Fruit fly (Drosophila melanogaster): Measurements from ENCODE around the gene msk.

Gene msk

dm6 chr3L:8155324-8155723, 39.3 kb downstream of the msk start:
- TF ChIP-seq Eip93F (GFP tag; optimal IDR thresholded peaks at IDR 0.05) (no peak), CG8632 (GFP tag; optimal IDR thresholded peaks at IDR 0.05) (no peak), fkh (GFP tag; optimal IDR thresholded peaks at IDR 0.05) (no peak), Sox15 (GFP tag; optimal IDR thresholded peaks at IDR 0.05) (no peak), Eip75B (GFP tag; optimal IDR thresholded peaks at IDR 0.05) (no peak)

- TF ChIP-seq CG10631 (GFP tag; optimal IDR thresholded peaks at IDR 0.05), result no peak
- TF ChIP-seq CG6276 (GFP tag; optimal IDR thresholded peaks at IDR 0.05), result peak; percentile 36
- TF ChIP-seq Sox15 (GFP tag; optimal IDR thresholded peaks at IDR 0.05), result no peak
- TF ChIP-seq lz (GFP tag; optimal IDR thresholded peaks at IDR 0.05), result peak; percentile 23
- TF ChIP-seq CG34406 (GFP tag; optimal IDR thresholded peaks at IDR 0.05), result peak; percentile 45
- TF ChIP-seq CG8319 (GFP tag; optimal IDR thresholded peaks at IDR 0.05), result no peak
- TF ChIP-seq CG6792 (GFP tag; optimal IDR thresholded peaks at IDR 0.05), result no peak
- no peak for TF ChIP-seq CG1621 (tag; optimal IDR thresholded peaks at IDR 0.05)
- peak; percentile 22 for TF ChIP-seq CG32006 (GFP tag; optimal IDR thresholded peaks at IDR 0.05)
- TF ChIP-seq vri (GFP tag; optimal IDR thresholded peaks at IDR 0.05), result no peak
- no peak for TF ChIP-seq CG4318 (GFP tag; optimal IDR thresholded peaks at IDR 0.05)
- peak; percentile 78 for TF ChIP-seq Eip78C (GFP tag)
- TF ChIP-seq OdsH (GFP tag; optimal IDR thresholded peaks at IDR 0.05), result peak; percentile 17
- TF ChIP-seq Hr4 (GFP tag; optimal IDR thresholded peaks at IDR 0.05), result peak; percentile 15
- TF ChIP-seq Smox (GFP tag; optimal IDR thresholded peaks at IDR 0.05), result peak; percentile 12
- TF ChIP-seq CG11762 (GFP tag; optimal IDR thresholded peaks at IDR 0.05; ENCODE audit: insufficient read depth), result no peak
- TF ChIP-seq achi (GFP tag; optimal IDR thresholded peaks at IDR 0.05), result no peak
- no peak for TF ChIP-seq Sox14 (GFP tag; optimal IDR thresholded peaks at IDR 0.05)
- TF ChIP-seq CG6808 (GFP tag; optimal IDR thresholded peaks at IDR 0.05), result no peak
- TF ChIP-seq Gug (GFP tag; IDR thresholded peaks at IDR 0.05), result no peak
- TF ChIP-seq topi (GFP tag; optimal IDR thresholded peaks at IDR 0.05), result peak; percentile 22
- TF ChIP-seq CG6854 (GFP tag; optimal IDR thresholded peaks at IDR 0.05), result no peak
- no peak for TF ChIP-seq Hr39 (GFP tag; optimal IDR thresholded peaks at IDR 0.05)
- TF ChIP-seq CG3032 (tag; optimal IDR thresholded peaks at IDR 0.05), result peak; percentile 34
- TF ChIP-seq CG11902 (GFP tag; optimal IDR thresholded peaks at IDR 0.05), result no peak
- no peak for TF ChIP-seq CG7368 (GFP tag; optimal IDR thresholded peaks at IDR 0.05)
- peak; percentile 11 for TF ChIP-seq cyc (GFP tag; optimal IDR thresholded peaks at IDR 0.05)
- TF ChIP-seq Lpt (GFP tag; optimal IDR thresholded peaks at IDR 0.05), result no peak
- peak; percentile 75 for TF ChIP-seq svp (GFP tag)
- TF ChIP-seq CG8632 (GFP tag; optimal IDR thresholded peaks at IDR 0.05), result peak; percentile 29
- TF ChIP-seq ss (GFP tag; optimal IDR thresholded peaks at IDR 0.05), result peak in 1 of 2 experiments; percentile 22
- TF ChIP-seq CG15336 (GFP tag; IDR thresholded peaks at IDR 0.05), result peak; percentile 41; the same call in 1 of the 2 replicates
- peak; percentile 15 for TF ChIP-seq net (GFP tag; optimal IDR thresholded peaks at IDR 0.05)
- peak; percentile 68 for TF ChIP-seq CG6163 (GFP tag; IDR thresholded peaks at IDR 0.05)
- TF ChIP-seq dsx (GFP tag; optimal IDR thresholded peaks at IDR 0.05; ENCODE audit: poor library complexity, severe bottlenecking), result no peak
- TF ChIP-seq CG11294 (GFP tag; IDR thresholded peaks at IDR 0.05), result no peak
- TF ChIP-seq Sox102F (GFP tag; optimal IDR thresholded peaks at IDR 0.05), result no peak
- peak; percentile 42 for TF ChIP-seq CG3919 (GFP tag; optimal IDR thresholded peaks at IDR 0.05)
- TF ChIP-seq Eip75B (GFP tag; optimal IDR thresholded peaks at IDR 0.05), result no peak
- peak; percentile 28 for TF ChIP-seq acj6 (GFP tag; optimal IDR thresholded peaks at IDR 0.05)
- no peak for TF ChIP-seq CG8119 (GFP tag; IDR thresholded peaks at IDR 0.05)
- no peak for TF ChIP-seq Eip93F (GFP tag; optimal IDR thresholded peaks at IDR 0.05)
- TF ChIP-seq CG16779 (tag; optimal IDR thresholded peaks at IDR 0.05), result no peak
- peak; percentile 29 for TF ChIP-seq Met (GFP tag; optimal IDR thresholded peaks at IDR 0.05)
- TF ChIP-seq fkh (GFP tag; optimal IDR thresholded peaks at IDR 0.05), result no peak
- TF ChIP-seq salr (GFP tag; optimal IDR thresholded peaks at IDR 0.05), result no peak
- TF ChIP-seq fd85E (GFP tag; optimal IDR thresholded peaks at IDR 0.05), result no peak
- no peak for TF ChIP-seq Blimp-1 (GFP tag; optimal IDR thresholded peaks at IDR 0.05)
- TF ChIP-seq eg (GFP tag; IDR thresholded peaks at IDR 0.05), result peak; percentile 44; the same call in 1 of the 3 replicates
- TF ChIP-seq Hr38 (GFP tag; optimal IDR thresholded peaks at IDR 0.05), result no peak
These were observed 40.2 kb downstream of the msk start for dm6 chr3L:8156199-8156598.
